Fruit fly (Drosophila melanogaster) whole organism, pupa: ENCODE measurements around the gene CG10650.

Experiments used
- CG10348 ChIP-seq: fragments of 200-800 bp; sonication (Bioruptor generic); IDR thresholded peaks from 2 replicates; pipeline ENCODE4 v1.3.6; 2022; ENCODE audit warnings: missing biosample characterization, missing genetic modification characterization
- CG12605 ChIP-seq: fragments of 200-800 bp; sonication (Bioruptor generic); IDR thresholded peaks from 2 replicates; pipeline ENCODE4 v1.3.6; 2022; ENCODE audit warnings: missing biosample characterization, missing genetic modification characterization
- CG13204 ChIP-seq: fragments of 200-800 bp; sonication (Bioruptor generic); optimal IDR thresholded peaks from 2 replicates; lab custom pipeline; 2018; ENCODE audit warnings: missing biosample characterization, mild to moderate bottlenecking, missing genetic modification characterization, moderate library complexity
- EcR ChIP-seq: fragments of 200-800 bp; sonication (Bioruptor generic); optimal IDR thresholded peaks from 3 replicates; lab custom pipeline; 2019; ENCODE audit warnings: missing biosample characterization, missing genetic modification characterization, mild to moderate bottlenecking, moderate library complexity, missing genetic modification reagents

dm6 chr2L:18990133-18990532 lies 5.6 kb downstream of the CG10650 start, which contains the start of gene CG15170:
- TF ChIP-seq CG13204 (no peak), EcR (GFP tag; lab: Kevin White, UChicago) (no peak), CG12605 (GFP tag; lab: Robert Waterston, UW) (no peak), CG10348 (GFP tag; lab: Robert Waterston, UW) (no peak)
